Worm (Caenorhabditis elegans) whole organism, L2 larva: ENCODE measurements around the gene Y49E10.30.

Experiments used
- C34F6.9 ChIP-seq: fragments of 150-350 bp; optimal IDR thresholded peaks from 2 replicates; lab custom pipeline; 2014; ENCODE audit warnings: missing biosample characterization, missing genetic modification characterization
- F13H6.1 ChIP-seq: sonication (generic microtip); optimal IDR thresholded peaks from 2 replicates; lab custom pipeline; 2016; ENCODE audit warnings: missing genetic modification characterization, missing compliant biosample characterization
- Y55F3AM.14 ChIP-seq: fragments of 200-800 bp; sonication (Bioruptor generic); optimal IDR thresholded peaks from 2 replicates; lab custom pipeline; 2018; ENCODE audit warnings: mild to moderate bottlenecking, missing genetic modification characterization, missing compliant biosample characterization
- ZK546.5 ChIP-seq: sonication (generic microtip); optimal IDR thresholded peaks from 2 replicates; lab custom pipeline; 2017; ENCODE audit warnings: missing biosample characterization, missing genetic modification characterization
- alr-1 ChIP-seq: fragments of 150-350 bp; optimal IDR thresholded peaks from 2 replicates; lab custom pipeline; 2014; ENCODE audit warnings: missing biosample characterization, missing genetic modification characterization
- aly-2 ChIP-seq: fragments of 150-350 bp; optimal IDR thresholded peaks from 2 replicates; lab custom pipeline; 2014; ENCODE audit warnings: missing biosample characterization, missing genetic modification characterization
- ama-1 ChIP-seq: fragments of 150-350 bp; optimal IDR thresholded peaks from 2 replicates; lab custom pipeline; 2018; ENCODE audit warnings: inconsistent platforms
- blmp-1 ChIP-seq: sonication (generic microtip); optimal IDR thresholded peaks from 2 replicates; lab custom pipeline; 2017; ENCODE audit warnings: missing genetic modification characterization, mild to moderate bottlenecking, missing compliant biosample characterization, antibody characterized with exemption, moderate library complexity; ENCODE audit not compliant: insufficient read depth
- ceh-16 ChIP-seq: fragments of 150-350 bp; optimal IDR thresholded peaks from 2 replicates; lab custom pipeline; 2014; ENCODE audit warnings: missing biosample characterization, missing genetic modification characterization
- ceh-82 ChIP-seq: fragments of 150-350 bp; optimal IDR thresholded peaks from 2 replicates; lab custom pipeline; 2014; ENCODE audit warnings: missing biosample characterization, missing genetic modification characterization
- crh-2 ChIP-seq: sonication (generic microtip); optimal IDR thresholded peaks from 2 replicates; lab custom pipeline; 2017; ENCODE audit warnings: missing biosample characterization, missing genetic modification characterization
- dmd-4 ChIP-seq: sonication (generic microtip); optimal IDR thresholded peaks from 2 replicates; lab custom pipeline; 2017; ENCODE audit warnings: missing biosample characterization, missing genetic modification characterization
- egl-27 ChIP-seq: sonication (generic microtip); optimal IDR thresholded peaks from 3 replicates; lab custom pipeline; 2017; ENCODE audit warnings: missing biosample characterization, missing genetic modification reagents, missing genetic modification characterization
- elt-1 ChIP-seq: fragments of 150-350 bp; optimal IDR thresholded peaks from 2 replicates; lab custom pipeline; 2014; ENCODE audit warnings: missing biosample characterization, missing genetic modification characterization
- fos-1 ChIP-seq: fragments of 150-350 bp; optimal IDR thresholded peaks from 2 replicates; lab custom pipeline; 2014; ENCODE audit warnings: missing biosample characterization, missing genetic modification characterization
- lin-13 ChIP-seq: fragments of 150-350 bp; optimal IDR thresholded peaks from 2 replicates; lab custom pipeline; 2014; ENCODE audit warnings: missing biosample characterization, missing genetic modification reagents, missing genetic modification characterization
- lin-39 ChIP-seq: fragments of 150-350 bp; optimal IDR thresholded peaks from 2 replicates; lab custom pipeline; 2014; ENCODE audit warnings: missing biosample characterization, missing genetic modification reagents, missing genetic modification characterization
- lsy-2 ChIP-seq, 2 experiments: fragments of 150-350 bp in 1 of 2; sonication (generic microtip) in 1 of 2; optimal IDR thresholded peaks; 2 replicates each; lab custom pipeline; 2014 to 2017; ENCODE audit warnings: missing biosample characterization in 2 of 2, missing genetic modification characterization in 2 of 2
- mab-5 ChIP-seq: fragments of 150-350 bp; optimal IDR thresholded peaks from 2 replicates; lab custom pipeline; 2014; ENCODE audit warnings: missing biosample characterization, missing genetic modification characterization
- mdl-1 ChIP-seq, 2 experiments: fragments of 150-350 bp in 1 of 2; sonication (generic microtip) in 1 of 2; optimal IDR thresholded peaks; 2 replicates each; lab custom pipeline; 2017; ENCODE audit warnings: missing biosample characterization in 2 of 2, missing genetic modification characterization in 2 of 2
- nhr-10 ChIP-seq: sonication (generic microtip); optimal IDR thresholded peaks from 2 replicates; lab custom pipeline; 2017; ENCODE audit warnings: missing biosample characterization, missing genetic modification characterization
- nhr-129 ChIP-seq: fragments of 150-350 bp; optimal IDR thresholded peaks from 2 replicates; lab custom pipeline; 2014; ENCODE audit warnings: missing biosample characterization, missing genetic modification characterization
- nhr-21 ChIP-seq: fragments of 150-350 bp; optimal IDR thresholded peaks from 2 replicates; lab custom pipeline; 2014; ENCODE audit warnings: missing biosample characterization, missing genetic modification characterization
- nhr-23 ChIP-seq: fragments of 150-350 bp; optimal IDR thresholded peaks from 2 replicates; lab custom pipeline; 2014; ENCODE audit warnings: missing biosample characterization, missing genetic modification reagents, missing genetic modification characterization
- nhr-237 ChIP-seq: fragments of 150-350 bp; optimal IDR thresholded peaks from 2 replicates; lab custom pipeline; 2014; ENCODE audit warnings: missing biosample characterization, missing genetic modification characterization
- nhr-6 ChIP-seq: fragments of 150-350 bp; optimal IDR thresholded peaks from 2 replicates; lab custom pipeline; 2014; ENCODE audit warnings: missing biosample characterization, missing genetic modification characterization
- nhr-77 ChIP-seq: fragments of 150-350 bp; optimal IDR thresholded peaks from 2 replicates; lab custom pipeline; 2014; ENCODE audit warnings: missing biosample characterization, missing genetic modification characterization
- peb-1 ChIP-seq: fragments of 150-350 bp; optimal IDR thresholded peaks from 2 replicates; lab custom pipeline; 2014; ENCODE audit warnings: missing biosample characterization, missing genetic modification characterization
- skn-1 ChIP-seq: sonication (generic microtip); optimal IDR thresholded peaks from 2 replicates; lab custom pipeline; 2017; ENCODE audit warnings: missing biosample characterization, missing genetic modification characterization
- sma-9 ChIP-seq, 2 experiments: fragments of 150-350 bp in 1 of 2; sonication (generic microtip) in 1 of 2; optimal IDR thresholded peaks; 2 replicates each; lab custom pipeline; 2014 to 2016; ENCODE audit warnings: missing genetic modification characterization in 2 of 2, mild to moderate bottlenecking in 1 of 2, missing biosample characterization in 1 of 2, missing compliant biosample characterization in 1 of 2, missing genetic modification reagents in 1 of 2, moderate library complexity in 1 of 2
- snpc-4 ChIP-seq: fragments of 150-350 bp; optimal IDR thresholded peaks from 2 replicates; lab custom pipeline; 2014; ENCODE audit warnings: missing biosample characterization, missing genetic modification characterization
- unc-39 ChIP-seq: fragments of 150-350 bp; optimal IDR thresholded peaks from 2 replicates; lab custom pipeline; 2014; ENCODE audit warnings: missing biosample characterization, missing genetic modification characterization
- unc-55 ChIP-seq: fragments of 150-350 bp; sonication (generic microtip); optimal IDR thresholded peaks from 3 replicates; lab custom pipeline; 2014; ENCODE audit warnings: missing biosample characterization, missing genetic modification reagents, missing genetic modification characterization
- unc-62 ChIP-seq: fragments of 150-350 bp; optimal IDR thresholded peaks from 2 replicates; lab custom pipeline; 2014; ENCODE audit warnings: missing biosample characterization, missing genetic modification reagents, missing genetic modification characterization
- zag-1 ChIP-seq: fragments of 150-350 bp; optimal IDR thresholded peaks from 2 replicates; lab custom pipeline; 2014; ENCODE audit warnings: missing biosample characterization, missing genetic modification characterization
- ztf-11 ChIP-seq: sonication (generic microtip); optimal IDR thresholded peaks from 2 replicates; lab custom pipeline; 2017; ENCODE audit warnings: missing biosample characterization, missing genetic modification characterization
- ztf-4 ChIP-seq: fragments of 150-350 bp; optimal IDR thresholded peaks from 2 replicates; lab custom pipeline; 2014; ENCODE audit warnings: missing biosample characterization, missing genetic modification characterization

Y49E10.30 gene

ce11 chrIII:12372080-12373065 is 14.3 kb upstream of the Y49E10.30 start:
- TF ChIP-seq nhr-21 (no peak), aly-2 (no peak), lin-13 (no peak), zag-1 (tag; lab: Kevin White, UChicago) (no peak), unc-39 (tag; lab: Kevin White, UChicago) (no peak), blmp-1 (tag; lab: Kevin White, UChicago) (no peak), mdl-1 (tag; optimal IDR thresholded peaks at IDR 0.05; lab: Kevin White, UChicago) (no peak), F13H6.1 (tag; lab: Kevin White, UChicago) (no peak), unc-62 (GFP tag; lab: Kevin White, UChicago) (no peak), lin-39 (tag; lab: Kevin White, UChicago) (no peak), skn-1 (tag; lab: Kevin White, UChicago) (no peak), mab-5 (tag; lab: Kevin White, UChicago) (no peak), nhr-77 (tag; lab: Kevin White, UChicago) (no peak), nhr-23 (tag; lab: Kevin White, UChicago) (no peak), C34F6.9 (tag; lab: Kevin White, UChicago) (no peak), nhr-6 (tag; lab: Kevin White, UChicago) (no peak), ceh-82 (tag; lab: Kevin White, UChicago) (no peak)

- TF ChIP-seq egl-27 = no peak
- no peak for TF ChIP-seq blmp-1 (tag; lab: Kevin White, UChicago)
- no peak for TF ChIP-seq nhr-77 (tag; lab: Kevin White, UChicago)
- TF ChIP-seq ceh-16 = no peak
- TF ChIP-seq dmd-4 = no peak
- TF ChIP-seq ama-1 (lab: Kevin White, UChicago) = no peak
- no peak for TF ChIP-seq fos-1 (tag; lab: Kevin White, UChicago)
- TF ChIP-seq nhr-10 (tag; lab: Kevin White, UChicago) = no peak
- TF ChIP-seq lsy-2 (tag; optimal IDR thresholded peaks at IDR 0.05; lab: Kevin White, UChicago) = no peak
Measured at ce11 chrIII:12373306-12373705, 13.4 kb upstream of the Y49E10.30 start.

DNA sequence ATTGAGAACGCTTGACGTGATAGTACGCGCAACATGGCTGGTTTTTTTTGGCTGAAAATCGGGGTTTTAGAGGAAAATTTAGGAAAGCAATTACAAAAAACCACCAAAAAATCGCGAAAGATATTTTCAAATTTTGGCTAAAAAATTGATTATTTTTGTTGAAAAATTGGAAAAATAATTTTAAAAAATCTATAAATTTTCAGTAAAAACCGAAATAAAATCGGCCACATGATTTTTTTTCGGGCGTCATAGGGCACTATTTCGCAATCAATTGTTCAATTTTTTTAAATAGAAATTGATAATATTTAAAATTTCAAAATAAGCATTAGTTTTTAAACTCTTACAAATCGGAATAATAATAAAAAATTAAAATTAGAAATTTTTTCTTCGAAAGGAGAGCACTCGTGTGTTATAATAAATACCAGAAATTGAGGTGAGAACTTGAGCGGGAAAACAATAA is 12.9 kb upstream of the Y49E10.30 start, which contains the start of gene glrx-5:
Gene glrx-5, minus strand, starts transcription at position 51 of the 460 bp plus-strand sequence.
- TF ChIP-seq ceh-82 (tag; lab: Kevin White, UChicago) (no peak), elt-1 (tag; lab: Kevin White, UChicago) (no peak), lin-13 (no peak), peb-1 (tag; lab: Kevin White, UChicago) (no peak)

DNA sequence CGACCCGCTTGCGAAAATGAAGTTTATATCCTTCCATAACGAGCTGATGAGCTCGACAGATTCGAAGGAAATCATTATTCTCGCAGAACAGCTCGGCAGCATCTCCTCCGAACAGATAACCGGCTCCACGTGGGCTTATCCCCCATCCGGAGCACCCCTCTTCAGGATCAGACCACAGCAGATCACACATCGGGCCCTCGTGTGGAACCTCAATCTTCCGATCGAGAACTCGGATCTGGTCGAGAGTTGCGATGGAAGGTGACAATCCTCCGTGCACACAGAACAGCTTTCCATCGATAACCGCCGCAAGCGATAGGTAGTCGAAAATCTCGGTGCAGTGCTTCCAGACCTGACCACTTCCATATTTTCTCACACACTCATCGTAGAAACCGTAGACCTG is 11.1 kb upstream of the Y49E10.30 start:
- no peak for TF ChIP-seq Y55F3AM.14 (GFP tag; lab: Kevin White, UChicago)
- no peak for TF ChIP-seq nhr-10 (tag; lab: Kevin White, UChicago)
- TF ChIP-seq zag-1 (tag; lab: Kevin White, UChicago) = no peak
- no peak for TF ChIP-seq nhr-6 (tag; lab: Kevin White, UChicago)
- no peak for TF ChIP-seq snpc-4
- no peak for TF ChIP-seq aly-2
- no peak for TF ChIP-seq ceh-82 (tag; lab: Kevin White, UChicago)
- TF ChIP-seq alr-1 (tag; lab: Kevin White, UChicago) = no peak
- TF ChIP-seq ama-1 (lab: Kevin White, UChicago) = no peak
- no peak for TF ChIP-seq ztf-11 (tag; lab: Kevin White, UChicago)
- TF ChIP-seq nhr-23 (tag; lab: Kevin White, UChicago) = no peak
- no peak for TF ChIP-seq ZK546.5 (tag; lab: Kevin White, UChicago)
- no peak for TF ChIP-seq crh-2
- no peak for TF ChIP-seq sma-9 (GFP tag; optimal IDR thresholded peaks at IDR 0.05; lab: Kevin White, UChicago)
- TF ChIP-seq sma-9 (tag; optimal IDR thresholded peaks at IDR 0.05; lab: Kevin White, UChicago) = no peak
- no peak for TF ChIP-seq unc-55 (GFP tag; lab: Kevin White, UChicago)
- no peak for TF ChIP-seq ztf-4 (tag; lab: Kevin White, UChicago)
- TF ChIP-seq nhr-129 (tag; lab: Kevin White, UChicago) = no peak
- no peak for TF ChIP-seq nhr-237
- TF ChIP-seq ceh-16 = no peak
